Fruit fly (Drosophila melanogaster): Measurements from ENCODE around the gene tra.

- TF ChIP-seq psq (optimal IDR thresholded peaks at IDR 0.05) (no peak), ttk (optimal IDR thresholded peaks at IDR 0.05) (no peak), Myc (optimal IDR thresholded peaks at IDR 0.05) (no peak), h (optimal IDR thresholded peaks at IDR 0.05) (no peak)
Observed at dm6 chr3L:16631844-16632537, 41.1 kb upstream of the tra start.

Measured in Kc167 (cell line).